Worm (Caenorhabditis elegans): ENCODE measurements around the gene grl-4.

DNA sequence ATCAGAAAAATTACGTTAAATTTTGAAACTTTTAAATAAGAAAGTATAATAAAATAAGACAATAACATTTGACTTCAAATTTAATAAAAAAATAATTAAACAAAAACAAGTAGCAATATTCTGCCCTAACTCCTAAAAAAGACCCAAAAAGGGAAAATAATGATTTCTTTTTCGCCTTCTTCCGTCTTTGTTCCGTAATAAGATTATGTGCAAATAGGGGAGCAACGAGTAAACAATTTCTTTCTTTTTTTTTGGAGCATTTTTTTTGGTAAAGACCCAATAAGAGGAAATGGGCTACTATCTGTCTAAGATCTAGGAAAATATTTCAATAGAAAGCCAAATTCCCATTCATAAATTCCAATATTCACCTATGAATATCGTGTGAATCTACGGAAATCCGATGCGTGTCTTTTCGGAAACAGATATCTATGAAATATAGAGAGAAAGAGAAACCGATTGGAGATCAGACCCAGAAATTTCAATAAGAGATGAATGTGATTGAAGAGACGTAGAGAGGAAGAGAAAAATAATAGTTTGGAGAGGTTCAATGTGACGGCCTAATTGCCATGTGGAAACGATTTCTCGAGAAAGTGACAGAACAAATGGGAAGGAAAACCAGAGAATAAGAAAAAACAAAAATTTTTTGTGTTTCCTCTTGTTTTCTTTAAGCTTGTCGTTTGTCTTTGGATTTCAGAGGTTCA lies 7.4 kb upstream of the grl-4 start:
- TF ChIP-seq med-1 (GFP tag; optimal IDR thresholded peaks at IDR 0.05; ENCODE audit: insufficient read depth) (no peak), flt-1 (GFP tag; IDR thresholded peaks at IDR 0.05) (no peak), T22C8.4 (GFP tag; IDR thresholded peaks at IDR 0.05) (no peak), ztf-23 (GFP tag; IDR thresholded peaks at IDR 0.05) (no peak)

Data from whole organism, midembryonic.